Worm (Caenorhabditis elegans): ENCODE results near the gene set-22.

set-22 gene

DNA sequence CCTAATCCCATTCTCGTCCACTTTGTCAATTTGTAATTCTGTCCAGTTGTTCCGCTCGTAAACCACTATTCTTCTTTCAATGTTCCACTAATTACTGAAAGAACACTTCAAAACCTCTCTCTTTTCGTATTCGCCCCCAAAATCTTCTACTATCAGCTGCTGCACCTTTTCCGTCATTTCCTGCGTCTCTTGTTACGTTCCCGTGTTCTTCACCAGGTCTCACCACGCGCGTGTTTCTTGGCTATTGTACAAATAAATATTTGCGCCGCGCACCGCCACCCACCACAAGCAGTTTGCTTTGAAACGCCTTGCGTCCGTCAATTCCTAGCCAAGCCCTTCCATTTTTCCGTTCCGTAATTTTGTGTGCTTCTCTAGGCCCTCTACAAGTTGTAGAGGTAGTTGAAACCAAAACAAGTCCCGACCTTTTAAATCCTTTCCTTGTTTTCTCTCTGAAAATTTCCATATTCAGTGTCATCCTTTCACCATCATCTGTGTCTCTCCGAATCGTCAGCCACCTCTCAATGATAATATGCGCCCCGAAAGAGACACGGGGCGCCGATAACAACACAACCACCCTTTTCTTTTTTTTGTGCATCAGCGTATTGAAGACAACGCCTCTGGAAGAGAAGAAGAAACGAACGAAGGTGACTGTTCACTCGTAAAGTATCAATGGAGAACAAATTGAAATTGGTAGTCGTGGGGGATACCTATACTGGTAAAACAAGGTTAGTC lies 41.6 kb downstream of the set-22 start, which contains the start of the genes crp-1 and Y32F6B.9:
Gene crp-1, plus strand, starts transcription at position 468 of the 732 bp plus-strand sequence.
Gene Y32F6B.9, plus strand, starts transcription at position 603 of the 732 bp plus-strand sequence.
- TF ChIP-seq nhr-111 (GFP tag; optimal IDR thresholded peaks at IDR 0.05): no peak
- no peak for TF ChIP-seq fkh-10 (GFP tag; optimal IDR thresholded peaks at IDR 0.05)
- TF ChIP-seq spr-1 (tag; optimal IDR thresholded peaks at IDR 0.05): no peak
- no peak for TF ChIP-seq daf-16 (GFP tag; optimal IDR thresholded peaks at IDR 0.05)
- peak; percentile 44 for TF ChIP-seq daf-16 (tag; optimal IDR thresholded peaks at IDR 0.05)
- peak; percentile 54 for TF ChIP-seq hlh-11 (tag; optimal IDR thresholded peaks at IDR 0.05)
- peak; percentile 49 for TF ChIP-seq hlh-30 (tag; optimal IDR thresholded peaks at IDR 0.05; ENCODE audit: insufficient read depth)
- no peak for TF ChIP-seq F49E8.2 (tag; optimal IDR thresholded peaks at IDR 0.05; ENCODE audit: borderline replicate concordance)
- no peak for TF ChIP-seq ceh-28 (tag; optimal IDR thresholded peaks at IDR 0.05)
- TF ChIP-seq mdl-1 (tag; optimal IDR thresholded peaks at IDR 0.05): peak in 1 of 2 experiments; percentile 17
- TF ChIP-seq pqm-1 (tag; optimal IDR thresholded peaks at IDR 0.05): peak; percentile 60
- TF ChIP-seq nhr-41 (GFP tag; IDR thresholded peaks at IDR 0.05): no peak
- no peak for TF ChIP-seq mdt-29 (GFP tag; IDR thresholded peaks at IDR 0.05)
- TF ChIP-seq dpl-1 (GFP tag; optimal IDR thresholded peaks at IDR 0.05): no peak
- TF ChIP-seq fos-1 (tag; optimal IDR thresholded peaks at IDR 0.05): no peak
- no peak for TF ChIP-seq vab-7 (GFP tag; IDR thresholded peaks at IDR 0.05)
- no peak for TF ChIP-seq cey-2 (tag; optimal IDR thresholded peaks at IDR 0.05; ENCODE audit: borderline replicate concordance, insufficient read depth)
- TF ChIP-seq zag-1 (tag; optimal IDR thresholded peaks at IDR 0.05): no peak
- no peak for TF ChIP-seq arid-1 (GFP tag; conservative IDR thresholded peaks at IDR 0.05)
- TF ChIP-seq unc-62 (GFP tag; optimal IDR thresholded peaks at IDR 0.05 in 1 of 2): peak in 1 of 2 experiments; percentile 23
- no peak for TF ChIP-seq unc-62 (tag; optimal IDR thresholded peaks at IDR 0.05)
- no peak for TF ChIP-seq nhr-76 (tag; optimal IDR thresholded peaks at IDR 0.05)
- peak; percentile 95 for TF ChIP-seq aha-1 (tag)
- TF ChIP-seq set-16 (GFP tag; IDR thresholded peaks at IDR 0.05): no peak
- no peak for TF ChIP-seq nhr-237 (tag; optimal IDR thresholded peaks at IDR 0.05)
- no peak for TF ChIP-seq duxl-1 (tag; optimal IDR thresholded peaks at IDR 0.05; ENCODE audit: poor library complexity)
- no peak for TF ChIP-seq madf-5 (GFP tag; IDR thresholded peaks at IDR 0.05)
- TF ChIP-seq T20F7.1 (GFP tag; optimal IDR thresholded peaks at IDR 0.05): no peak
- TF ChIP-seq nhr-11 (tag; optimal IDR thresholded peaks at IDR 0.05): no peak
- no peak for TF ChIP-seq ces-1 (GFP tag; optimal IDR thresholded peaks at IDR 0.05)
- TF ChIP-seq nhr-42 (GFP tag; IDR thresholded peaks at IDR 0.05): no peak
- no peak for TF ChIP-seq php-3 (GFP tag; IDR thresholded peaks at IDR 0.05)
- peak in 1 of 2 experiments; percentile 13 for TF ChIP-seq hif-1 (tag; optimal IDR thresholded peaks at IDR 0.05)
- TF ChIP-seq mxl-2 (GFP tag; conservative IDR thresholded peaks at IDR 0.05): no peak
- TF ChIP-seq mxl-3 (GFP tag; optimal IDR thresholded peaks at IDR 0.05): no peak
- no peak for TF ChIP-seq jun-1 (tag; optimal IDR thresholded peaks at IDR 0.05)
- TF ChIP-seq snpc-1.2 (GFP tag; IDR thresholded peaks at IDR 0.05): no peak
- TF ChIP-seq nhr-28 (tag; optimal IDR thresholded peaks at IDR 0.05): peak; percentile 40
- no peak for TF ChIP-seq ZK337.2 (GFP tag; IDR thresholded peaks at IDR 0.05)
- peak; percentile 41; the same call in 1 of the 2 replicates for TF ChIP-seq dmd-6 (GFP tag; IDR thresholded peaks at IDR 0.05)

DNA sequence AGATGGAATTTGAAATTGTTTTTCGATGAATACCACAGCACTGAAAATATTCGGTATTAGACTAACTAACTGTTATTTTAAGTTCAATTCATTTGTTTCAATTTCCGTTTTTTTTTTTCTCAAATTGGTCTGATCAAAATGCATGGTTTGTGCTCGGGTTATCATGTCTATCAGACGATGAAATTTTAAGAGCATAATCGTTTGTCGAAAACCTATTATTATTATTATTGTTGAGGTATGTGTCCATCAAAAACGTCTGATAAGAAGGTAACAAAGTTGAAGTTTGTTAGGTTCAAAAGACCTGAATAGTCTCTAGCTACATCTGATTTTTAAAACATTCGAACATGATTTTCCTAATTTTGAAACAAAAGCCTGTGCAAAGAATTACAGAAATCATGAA lies 47.3 kb downstream of the set-22 start:
- TF ChIP-seq cey-2 (tag; optimal IDR thresholded peaks at IDR 0.05; ENCODE audit: borderline replicate concordance, insufficient read depth) (no peak), attf-4 (tag; optimal IDR thresholded peaks at IDR 0.05) (no peak), ces-1 (GFP tag; optimal IDR thresholded peaks at IDR 0.05) (no peak), madf-5 (GFP tag; IDR thresholded peaks at IDR 0.05) (no peak), lin-29 (GFP tag; IDR thresholded peaks at IDR 0.05) (no peak), nhr-237 (tag; optimal IDR thresholded peaks at IDR 0.05) (no peak), ceh-28 (tag; optimal IDR thresholded peaks at IDR 0.05) (no peak), F49E8.2 (tag; optimal IDR thresholded peaks at IDR 0.05; ENCODE audit: borderline replicate concordance) (no peak), dve-1 (tag; optimal IDR thresholded peaks at IDR 0.05; ENCODE audit: insufficient read depth) (peak; percentile 55), lin-13 (GFP tag; optimal IDR thresholded peaks at IDR 0.05) (no peak), snpc-1.2 (GFP tag; IDR thresholded peaks at IDR 0.05) (no peak), nhr-11 (tag; optimal IDR thresholded peaks at IDR 0.05) (no peak), ceh-20 (GFP tag; IDR thresholded peaks at IDR 0.05) (no peak), nhr-42 (GFP tag; IDR thresholded peaks at IDR 0.05) (no peak), dmd-8 (GFP tag; IDR thresholded peaks at IDR 0.05) (no peak), ceh-32 (tag; optimal IDR thresholded peaks at IDR 0.05; ENCODE audit: poor library complexity) (no peak), F37D6.2 (tag; optimal IDR thresholded peaks at IDR 0.05) (no peak), saeg-2 (GFP tag; IDR thresholded peaks at IDR 0.05) (no peak), lin-39 (tag; optimal IDR thresholded peaks at IDR 0.05) (no peak)
